Worm (Caenorhabditis elegans) whole organism, L1 larva: ENCODE results near the gene rpn-6.1.
A peak's percentile ranks its signal among the peaks of the same experiment; 100 is the strongest.

Source experiments
- C04F5.9 ChIP-seq: sonication (generic microtip); optimal IDR thresholded peaks from 2 replicates; lab custom pipeline; 2016; ENCODE audit warnings: missing genetic modification characterization, missing compliant biosample characterization
- C34B4.2 ChIP-seq: sonication (generic microtip); optimal IDR thresholded peaks from 2 replicates; lab custom pipeline; 2017; ENCODE audit warnings: mild to moderate bottlenecking, missing genetic modification characterization, missing compliant biosample characterization
- F16B12.6 ChIP-seq: fragments of 150-350 bp; optimal IDR thresholded peaks from 2 replicates; lab custom pipeline; 2014; ENCODE audit warnings: missing biosample characterization, missing genetic modification characterization
- Y116A8C.19 ChIP-seq: sonication (generic microtip); optimal IDR thresholded peaks from 2 replicates; lab custom pipeline; 2016; ENCODE audit warnings: missing compliant biosample characterization, missing genetic modification characterization, borderline replicate concordance
- aha-1 ChIP-seq: fragments of 150-350 bp; optimal IDR thresholded peaks from 2 replicates; lab custom pipeline; 2014; ENCODE audit warnings: missing biosample characterization, missing genetic modification characterization
- alr-1 ChIP-seq: fragments of 200-800 bp; sonication (Bioruptor generic); optimal IDR thresholded peaks from 2 replicates; lab custom pipeline; 2018; ENCODE audit warnings: borderline replicate concordance, mild to moderate bottlenecking, missing genetic modification characterization, missing compliant biosample characterization
- ama-1 ChIP-seq: fragments of 150-350 bp; optimal IDR thresholded peaks from 2 replicates; lab custom pipeline; 2014
- blmp-1 ChIP-seq: fragments of 150-350 bp; optimal IDR thresholded peaks from 2 replicates; lab custom pipeline; 2014; ENCODE audit warnings: missing biosample characterization, missing genetic modification characterization
- ceh-8 ChIP-seq: fragments of 200-800 bp; sonication (Bioruptor generic); optimal IDR thresholded peaks from 2 replicates; lab custom pipeline; 2018; ENCODE audit warnings: mild to moderate bottlenecking, missing genetic modification characterization, moderate library complexity, missing compliant biosample characterization
- ceh-82 ChIP-seq, 3 experiments: fragments of 150-350 bp in 1 of 3; sonication (generic microtip) in 2 of 3; optimal IDR thresholded peaks; 2 replicates each; lab custom pipeline; 2014 to 2017; ENCODE audit warnings: missing biosample characterization in 3 of 3, missing genetic modification characterization in 3 of 3
- ceh-90 ChIP-seq: sonication (generic microtip); optimal IDR thresholded peaks from 2 replicates; lab custom pipeline; 2016; ENCODE audit warnings: missing genetic modification characterization, missing compliant biosample characterization
- dsc-1 ChIP-seq: sonication (generic microtip); optimal IDR thresholded peaks from 2 replicates; lab custom pipeline; 2016; ENCODE audit warnings: mild to moderate bottlenecking, missing genetic modification characterization, missing compliant biosample characterization
- efl-1 ChIP-seq, 4 experiments: fragments of 150-350 bp; optimal IDR thresholded peaks in 3 of 4; peaks in 1 of 4; 1 replicate in 1 of 4; 2 replicates in 3 of 4; lab custom pipeline; 2014; ENCODE audit warnings: missing biosample characterization in 2 of 4, missing genetic modification characterization in 2 of 4, missing genetic modification reagents in 2 of 4
- egl-13 ChIP-seq: sonication (generic microtip); optimal IDR thresholded peaks from 2 replicates; lab custom pipeline; 2016; ENCODE audit warnings: missing genotype, missing genetic modification reagents, missing genetic modification characterization, missing compliant biosample characterization
- elt-2 ChIP-seq: sonication (generic microtip); optimal IDR thresholded peaks from 2 replicates; lab custom pipeline; 2016; ENCODE audit warnings: missing genetic modification characterization, mild to moderate bottlenecking, inconsistent platforms, missing compliant biosample characterization, missing genetic modification reagents
- ets-5 ChIP-seq: fragments of 200-800 bp; sonication (Bioruptor generic); IDR thresholded peaks from 2 replicates; pipeline ENCODE4 v1.3.6; 2022; ENCODE audit warnings: missing genetic modification characterization, missing compliant biosample characterization
- fkh-4 ChIP-seq: sonication (generic microtip); optimal IDR thresholded peaks from 2 replicates; lab custom pipeline; 2016; ENCODE audit warnings: missing compliant biosample characterization, missing genetic modification characterization, borderline replicate concordance
- fkh-8 ChIP-seq: sonication (generic microtip); optimal IDR thresholded peaks from 2 replicates; lab custom pipeline; 2016; ENCODE audit warnings: mild to moderate bottlenecking, missing genetic modification characterization, missing compliant biosample characterization
- fos-1 ChIP-seq: fragments of 150-350 bp; optimal IDR thresholded peaks from 2 replicates; lab custom pipeline; 2014; ENCODE audit warnings: missing biosample characterization, missing genetic modification characterization
- hlh-4 ChIP-seq: sonication (generic microtip); optimal IDR thresholded peaks from 2 replicates; lab custom pipeline; 2016; ENCODE audit warnings: mild to moderate bottlenecking, missing genetic modification characterization, missing compliant biosample characterization
- lin-13 ChIP-seq: fragments of 150-350 bp; optimal IDR thresholded peaks from 2 replicates; lab custom pipeline; 2014; ENCODE audit warnings: missing biosample characterization, missing genetic modification reagents, missing genetic modification characterization
- lin-15B ChIP-seq: fragments of 150-350 bp; sonication (generic microtip); optimal IDR thresholded peaks from 3 replicates; lab custom pipeline; 2014; ENCODE audit warnings: missing biosample characterization, missing genetic modification characterization
- lin-35 ChIP-seq, 2 experiments: fragments of 150-350 bp; optimal IDR thresholded peaks; 2 replicates each; lab custom pipeline; 2014; ENCODE audit warnings: missing biosample characterization in 2 of 2, missing genetic modification characterization in 2 of 2, missing genetic modification reagents in 2 of 2
- lsy-2 ChIP-seq, 2 experiments: fragments of 150-350 bp; optimal IDR thresholded peaks; 2 replicates each; lab custom pipeline; 2014; ENCODE audit warnings: missing biosample characterization in 2 of 2, missing genetic modification characterization in 2 of 2
- mef-2 ChIP-seq: fragments of 150-350 bp; optimal IDR thresholded peaks from 2 replicates; lab custom pipeline; 2014; ENCODE audit warnings: missing biosample characterization, missing genetic modification characterization
- nhr-11 ChIP-seq: fragments of 150-350 bp; optimal IDR thresholded peaks from 2 replicates; lab custom pipeline; 2014; ENCODE audit warnings: missing biosample characterization, missing genetic modification characterization
- nhr-28 ChIP-seq: fragments of 150-350 bp; optimal IDR thresholded peaks from 2 replicates; lab custom pipeline; 2014; ENCODE audit warnings: missing biosample characterization, missing genetic modification characterization
- nhr-71 ChIP-seq: sonication (generic microtip); optimal IDR thresholded peaks from 2 replicates; lab custom pipeline; 2016; ENCODE audit warnings: mild to moderate bottlenecking, missing genetic modification characterization, moderate library complexity, missing compliant biosample characterization
- nhr-85 ChIP-seq: sonication (generic microtip); peaks from one replicate; lab custom pipeline; 2016; ENCODE audit warnings: missing genetic modification characterization, inconsistent platforms, missing compliant biosample characterization
- rnt-1 ChIP-seq: sonication (generic microtip); optimal IDR thresholded peaks from 2 replicates; lab custom pipeline; 2016; ENCODE audit warnings: mild to moderate bottlenecking, missing genetic modification characterization, moderate library complexity, missing compliant biosample characterization
- snpc-4 ChIP-seq: fragments of 150-350 bp; optimal IDR thresholded peaks from 2 replicates; lab custom pipeline; 2014; ENCODE audit warnings: missing biosample characterization, missing genetic modification characterization
- snu-23 ChIP-seq: sonication (generic microtip); optimal IDR thresholded peaks from 2 replicates; lab custom pipeline; 2016; ENCODE audit warnings: missing genetic modification characterization, missing compliant biosample characterization
- swsn-7 ChIP-seq: sonication (generic microtip); optimal IDR thresholded peaks from 2 replicates; lab custom pipeline; 2016; ENCODE audit warnings: missing genetic modification characterization, missing compliant biosample characterization
- unc-130 ChIP-seq: fragments of 150-350 bp; optimal IDR thresholded peaks from 2 replicates; lab custom pipeline; 2017; ENCODE audit warnings: missing biosample characterization, missing genetic modification characterization, inconsistent platforms
- unc-30 ChIP-seq: sonication (generic microtip); optimal IDR thresholded peaks from 2 replicates; lab custom pipeline; 2017; ENCODE audit warnings: missing biosample characterization, missing genetic modification characterization
- unc-62 ChIP-seq: fragments of 150-350 bp; optimal IDR thresholded peaks from 2 replicates; lab custom pipeline; 2014; ENCODE audit warnings: missing biosample characterization, missing genetic modification reagents, missing genetic modification characterization
- unc-98 ChIP-seq: fragments of 200-800 bp; sonication (Bioruptor generic); IDR thresholded peaks from 2 replicates; pipeline ENCODE4 v1.3.6; 2022; ENCODE audit warnings: missing genetic modification characterization, missing compliant biosample characterization

The rpn-6.1 gene

DNA sequence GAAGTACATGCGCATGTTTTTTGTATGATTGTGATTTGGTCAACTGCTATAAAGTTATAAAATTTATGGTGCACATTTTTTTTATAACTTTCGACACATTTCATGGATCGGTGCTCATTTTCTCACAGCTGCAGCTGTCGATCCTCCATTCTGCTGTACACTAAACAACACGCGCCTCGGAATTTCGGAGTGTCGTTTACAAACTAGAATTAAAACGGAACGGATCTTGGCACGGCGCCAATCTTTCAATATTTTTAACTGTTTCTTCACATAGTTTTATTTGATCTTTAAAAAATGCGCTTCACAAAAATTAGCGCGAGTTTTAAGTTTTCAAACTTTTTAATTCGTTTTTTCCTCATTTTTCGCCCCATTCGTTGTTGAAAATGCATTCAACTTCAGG, 15.4 kb downstream of the rpn-6.1 start, which contains the start of gene let-711 (continued):
- TF ChIP-seq snu-23 (GFP tag; lab: Kevin White, UChicago) (peak; percentile 26), lin-15B (tag; lab: Kevin White, UChicago) (no peak), nhr-71 (tag; lab: Kevin White, UChicago) (peak; percentile 41), unc-98 (no peak), aha-1 (no peak)

DNA sequence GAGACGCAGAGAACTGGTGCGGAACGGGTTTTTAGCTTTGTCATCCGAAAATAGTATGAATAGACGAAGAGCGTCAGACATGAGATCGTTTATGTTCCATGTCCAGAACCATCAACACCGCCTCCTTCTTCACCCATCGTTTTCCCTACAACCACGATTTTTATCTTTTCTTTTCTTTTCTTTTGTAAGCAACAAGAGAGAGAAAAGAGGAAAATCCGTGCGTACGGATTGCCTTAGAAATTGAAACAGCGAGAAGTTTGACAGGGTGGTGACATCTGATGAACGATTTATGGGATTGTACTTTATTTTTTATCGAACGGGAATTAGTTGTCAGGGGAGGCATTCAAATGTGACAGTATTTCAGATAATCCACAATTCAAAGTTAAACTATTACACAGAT, 16.1 kb downstream of the rpn-6.1 start, which contains the start of gene abu-13:
Gene abu-13 (minus strand): TSS at position 152 of the 400 bp plus-strand sequence.
- TF ChIP-seq Y116A8C.19, result no peak
- no peak for TF ChIP-seq efl-1 (optimal IDR thresholded peaks at IDR 0.05; lab: Kevin White, UChicago)
- peak in 1 of 2 experiments; percentile 21 for TF ChIP-seq efl-1 (GFP tag; optimal IDR thresholded peaks at IDR 0.05 in 1 of 2; lab: Kevin White, UChicago)
- TF ChIP-seq unc-130 (tag; lab: Kevin White, UChicago), result no peak
- peak; percentile 93 for TF ChIP-seq blmp-1 (tag; lab: Kevin White, UChicago)
- no peak for TF ChIP-seq ceh-8 (GFP tag; lab: Kevin White, UChicago)
- no peak for TF ChIP-seq ama-1 (lab: Kevin White, UChicago)
- no peak for TF ChIP-seq unc-62 (GFP tag; lab: Kevin White, UChicago)
- no peak for TF ChIP-seq nhr-11 (tag; lab: Kevin White, UChicago)
- TF ChIP-seq alr-1 (tag; lab: Kevin White, UChicago), result no peak
- no peak for TF ChIP-seq lin-35 (GFP tag; optimal IDR thresholded peaks at IDR 0.05; lab: Kevin White, UChicago)
- TF ChIP-seq egl-13 (tag; lab: Kevin White, UChicago), result no peak
- no peak for TF ChIP-seq unc-30 (tag; lab: Kevin White, UChicago)
- TF ChIP-seq C34B4.2 (tag; lab: Kevin White, UChicago), result no peak
- peak; percentile 19 for TF ChIP-seq nhr-85
- TF ChIP-seq swsn-7 (tag; lab: Kevin White, UChicago), result no peak

DNA sequence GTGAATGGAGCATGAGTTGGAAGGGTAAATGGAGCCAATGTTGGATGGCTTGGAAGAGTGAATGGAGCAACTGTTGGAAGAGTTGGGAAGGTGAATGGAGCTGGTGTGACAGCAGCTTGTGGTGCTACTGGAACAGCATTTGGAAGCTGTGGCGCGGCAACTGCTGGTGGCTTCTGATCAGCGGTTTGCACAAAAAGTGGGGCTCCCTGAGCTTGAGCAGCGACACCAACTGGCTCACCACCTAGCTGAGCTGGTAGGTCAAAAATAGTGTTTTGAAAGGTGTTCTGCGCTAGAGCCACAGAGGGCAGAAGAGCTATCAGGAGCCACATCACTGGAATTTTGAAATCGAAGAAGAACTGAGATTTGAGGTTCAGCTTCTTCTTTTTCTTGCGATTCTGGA, 16.5 kb downstream of the rpn-6.1 start:
- TF ChIP-seq efl-1 (optimal IDR thresholded peaks at IDR 0.05; lab: Kevin White, UChicago) (no peak), efl-1 (GFP tag; optimal IDR thresholded peaks at IDR 0.05 in 1 of 2; lab: Kevin White, UChicago) (peak in 1 of 2 experiments; percentile 18), lin-13 (GFP tag; lab: Kevin White, UChicago) (no peak)

DNA sequence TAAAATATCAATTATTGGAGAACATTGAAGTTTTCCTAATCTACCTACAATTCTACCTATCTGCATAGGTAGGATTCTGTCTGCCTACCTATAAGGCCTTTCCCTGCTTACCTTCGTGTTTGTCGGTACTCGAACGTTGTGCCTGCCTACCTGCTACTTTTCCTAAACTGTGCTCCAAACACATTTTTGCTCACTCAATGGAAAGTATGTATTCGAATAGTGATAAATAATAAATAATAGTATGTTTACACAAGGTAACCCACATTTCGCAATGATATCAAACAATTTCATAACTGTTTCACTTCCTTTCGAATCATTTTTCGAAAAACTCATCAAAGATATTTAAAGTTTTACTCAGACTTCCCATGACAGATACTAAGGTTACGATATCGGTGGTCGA, 22.3 kb downstream of the rpn-6.1 start, which contains the start of gene F57B9.3:
Gene F57B9.3 (plus strand): TSS at position 301 of the 400 bp plus-strand sequence.
- TF ChIP-seq hlh-4 (tag; lab: Kevin White, UChicago), result no peak
- no peak for TF ChIP-seq dsc-1 (tag; lab: Kevin White, UChicago)
- TF ChIP-seq fos-1 (tag; lab: Kevin White, UChicago), result no peak
- no peak for TF ChIP-seq mef-2 (tag; lab: Kevin White, UChicago)
- no peak for TF ChIP-seq fkh-8
- TF ChIP-seq snpc-4 (tag; lab: Kevin White, UChicago), result no peak
- TF ChIP-seq nhr-28 (tag; lab: Kevin White, UChicago), result no peak
- TF ChIP-seq ama-1 (lab: Kevin White, UChicago), result no peak
- no peak for TF ChIP-seq lsy-2 (tag; optimal IDR thresholded peaks at IDR 0.05; lab: Kevin White, UChicago)
- TF ChIP-seq rnt-1 (tag; lab: Kevin White, UChicago), result no peak
- TF ChIP-seq fkh-4, result no peak

DNA sequence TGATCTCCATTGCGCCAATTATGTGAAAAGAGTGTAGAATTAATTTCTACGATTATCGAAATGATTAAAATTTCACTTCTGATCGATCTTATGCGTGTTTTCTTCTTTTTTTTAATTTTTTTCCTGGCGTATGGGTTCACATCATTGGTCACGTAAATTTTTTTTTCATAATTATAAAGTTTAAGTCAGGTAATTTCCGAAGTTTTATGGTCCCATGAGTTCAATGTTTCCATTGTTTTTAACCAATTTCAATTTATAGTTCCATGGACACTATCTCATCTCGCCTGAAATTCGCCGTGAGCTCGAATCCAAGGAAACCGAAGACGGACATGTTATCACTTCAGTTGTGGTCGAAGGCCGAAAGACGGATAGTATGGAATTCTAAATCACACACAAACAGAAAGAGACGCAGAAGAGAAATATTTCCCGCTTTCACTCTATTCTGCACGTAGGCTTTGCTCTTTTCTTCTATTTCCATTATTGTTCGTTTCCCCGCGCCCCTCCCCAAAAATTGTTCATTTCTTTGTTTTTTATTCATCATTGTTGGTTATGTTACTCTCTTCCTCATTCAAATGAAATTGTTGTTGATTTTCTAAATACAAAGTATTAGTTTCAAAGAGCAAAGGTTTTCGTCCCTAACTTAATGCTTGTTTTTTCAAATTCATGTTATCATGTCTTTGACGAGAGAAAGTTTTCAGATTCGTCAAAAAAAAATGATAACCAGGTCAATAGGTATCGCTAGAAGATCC, 26.4 kb downstream of the rpn-6.1 start, which contains the start of the genes F57B9.8 and coq-2:
Gene F57B9.8 (minus strand): TSS at position 51 of the 749 bp plus-strand sequence.
Gene coq-2 (plus strand): TSS at position 699 of the 749 bp plus-strand sequence.
- TF ChIP-seq nhr-85 (no peak), ama-1 (lab: Kevin White, UChicago) (no peak), ceh-90 (tag; lab: Kevin White, UChicago) (no peak), lin-15B (tag; lab: Kevin White, UChicago) (no peak), elt-2 (tag; lab: Kevin White, UChicago) (no peak), snu-23 (GFP tag; lab: Kevin White, UChicago) (no peak), F16B12.6 (tag; lab: Kevin White, UChicago) (no peak), nhr-71 (tag; lab: Kevin White, UChicago) (no peak), mef-2 (tag; lab: Kevin White, UChicago) (no peak), ets-5 (GFP tag; lab: Robert Waterston, UW) (no peak), ceh-8 (GFP tag; lab: Kevin White, UChicago) (no peak), C04F5.9 (tag; lab: Kevin White, UChicago) (no peak), ceh-82 (tag; optimal IDR thresholded peaks at IDR 0.05; lab: Kevin White, UChicago) (no peak)
